Worm (Caenorhabditis elegans): ENCODE results near the gene srt-68.

srt-68 gene

DNA sequence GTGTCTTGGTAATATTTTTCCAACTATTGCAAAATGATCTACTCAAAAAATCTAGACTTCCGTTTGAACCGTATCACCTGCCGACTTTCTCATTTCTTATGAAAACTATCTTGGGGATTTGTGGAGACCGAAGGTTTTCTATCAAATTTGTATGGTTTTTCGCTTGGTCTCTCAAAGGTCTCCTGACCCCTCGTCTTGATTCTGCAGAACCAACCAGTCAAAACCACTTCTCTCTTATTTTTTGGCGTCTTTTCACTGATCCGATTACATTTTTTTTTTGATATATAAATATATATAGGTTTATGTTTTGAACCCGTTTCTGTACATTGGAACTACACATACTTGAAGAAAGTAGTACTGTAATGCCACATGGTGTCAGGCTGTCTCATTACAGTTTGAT is 26.3 kb downstream of the srt-68 start:
- no peak for TF ChIP-seq unc-39 (tag; optimal IDR thresholded peaks at IDR 0.05)
- no peak for TF ChIP-seq zag-1 (tag; optimal IDR thresholded peaks at IDR 0.05)
- no peak for TF ChIP-seq mab-5 (tag; optimal IDR thresholded peaks at IDR 0.05)
- TF ChIP-seq ztf-4 (tag; optimal IDR thresholded peaks at IDR 0.05) = no peak
- no peak for TF ChIP-seq aly-2 (tag; optimal IDR thresholded peaks at IDR 0.05)
- TF ChIP-seq mbf-1 (tag; optimal IDR thresholded peaks at IDR 0.05) = no peak
- TF ChIP-seq nhr-23 (tag; optimal IDR thresholded peaks at IDR 0.05) = no peak
- no peak for TF ChIP-seq sem-4 (tag; optimal IDR thresholded peaks at IDR 0.05)
- no peak for TF ChIP-seq lin-39 (tag; optimal IDR thresholded peaks at IDR 0.05)
- TF ChIP-seq F13H6.1 (tag; optimal IDR thresholded peaks at IDR 0.05) = no peak
- no peak for TF ChIP-seq nhr-237 (tag; optimal IDR thresholded peaks at IDR 0.05)
- no peak for TF ChIP-seq C34F6.9 (tag; optimal IDR thresholded peaks at IDR 0.05)

ce11 chrV:5223044-5223443 is 28.9 kb downstream of the srt-68 start, which contains the start of gene Y49G5B.1:
TSS of gene Y49G5B.1 (plus strand) at chrV:5223367.
- TF ChIP-seq fos-1 (tag; optimal IDR thresholded peaks at IDR 0.05) = peak; percentile 56
- TF ChIP-seq lin-39 (tag; optimal IDR thresholded peaks at IDR 0.05) = no peak
- TF ChIP-seq ztf-1 (GFP tag; conservative IDR thresholded peaks at IDR 0.05) = no peak

DNA sequence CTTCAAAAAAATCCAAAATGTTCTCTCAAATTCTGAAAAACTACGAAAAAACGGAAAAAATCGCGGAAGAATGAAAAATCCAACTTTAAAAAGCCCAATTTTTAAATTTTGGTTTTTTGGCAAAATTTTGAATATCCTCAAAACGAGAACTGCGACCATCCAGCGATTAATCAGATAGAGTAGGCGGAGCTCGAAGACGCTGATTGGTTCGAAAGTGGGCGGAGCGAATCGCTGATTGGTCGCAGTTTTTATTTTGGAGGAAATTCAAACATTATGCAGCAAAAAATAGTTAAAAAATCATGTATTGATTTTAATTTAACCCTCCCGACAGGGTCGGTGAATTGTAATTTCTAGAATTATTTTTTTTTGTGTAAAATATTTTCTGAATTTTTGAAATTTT is 38.2 kb downstream of the srt-68 start:
- TF ChIP-seq nhr-23 (tag; optimal IDR thresholded peaks at IDR 0.05) (no peak), aly-2 (tag; optimal IDR thresholded peaks at IDR 0.05) (no peak), nhr-11 (tag; optimal IDR thresholded peaks at IDR 0.05) (no peak), gmeb-1 (tag; optimal IDR thresholded peaks at IDR 0.05) (no peak), C34F6.9 (tag; optimal IDR thresholded peaks at IDR 0.05) (no peak), nhr-21 (tag; optimal IDR thresholded peaks at IDR 0.05) (no peak), unc-62 (GFP tag; optimal IDR thresholded peaks at IDR 0.05) (no peak), ztf-11 (tag; optimal IDR thresholded peaks at IDR 0.05) (no peak), lsy-2 (tag; optimal IDR thresholded peaks at IDR 0.05) (no peak), nhr-77 (tag; optimal IDR thresholded peaks at IDR 0.05) (no peak), ztf-1 (GFP tag; conservative IDR thresholded peaks at IDR 0.05) (no peak), nhr-237 (tag; optimal IDR thresholded peaks at IDR 0.05) (no peak), mdl-1 (tag; optimal IDR thresholded peaks at IDR 0.05) (no peak), ztf-4 (tag; optimal IDR thresholded peaks at IDR 0.05) (no peak), ama-1 (optimal IDR thresholded peaks at IDR 0.05) (no peak), F13H6.1 (tag; optimal IDR thresholded peaks at IDR 0.05) (no peak), lin-13 (GFP tag; optimal IDR thresholded peaks at IDR 0.05) (no peak), sma-3 (GFP tag; optimal IDR thresholded peaks at IDR 0.05) (no peak)

- TF ChIP-seq nhr-129 (tag; optimal IDR thresholded peaks at IDR 0.05) (peak; percentile 22), lin-39 (tag; optimal IDR thresholded peaks at IDR 0.05) (no peak), elt-1 (tag; optimal IDR thresholded peaks at IDR 0.05) (no peak), gmeb-1 (tag; optimal IDR thresholded peaks at IDR 0.05) (peak; percentile 99), ceh-16 (tag; optimal IDR thresholded peaks at IDR 0.05) (no peak), nhr-21 (tag; optimal IDR thresholded peaks at IDR 0.05) (no peak), ama-1 (optimal IDR thresholded peaks at IDR 0.05) (no peak), dmd-4 (tag; optimal IDR thresholded peaks at IDR 0.05) (no peak), ztf-11 (tag; optimal IDR thresholded peaks at IDR 0.05) (no peak), sma-9 (GFP tag; optimal IDR thresholded peaks at IDR 0.05) (no peak), sma-9 (tag; optimal IDR thresholded peaks at IDR 0.05) (no peak), nhr-237 (tag; optimal IDR thresholded peaks at IDR 0.05) (no peak), alr-1 (tag; optimal IDR thresholded peaks at IDR 0.05) (no peak), C34F6.9 (tag; optimal IDR thresholded peaks at IDR 0.05) (peak; percentile 79), nhr-23 (tag; optimal IDR thresholded peaks at IDR 0.05) (no peak), zag-1 (tag; optimal IDR thresholded peaks at IDR 0.05) (no peak), unc-55 (GFP tag; optimal IDR thresholded peaks at IDR 0.05) (peak; percentile 89), blmp-1 (tag; optimal IDR thresholded peaks at IDR 0.05; ENCODE audit: insufficient read depth) (no peak), nhr-25 (tag; optimal IDR thresholded peaks at IDR 0.05) (peak; percentile 36), fos-1 (tag; optimal IDR thresholded peaks at IDR 0.05) (peak; percentile 17), F13H6.1 (tag; optimal IDR thresholded peaks at IDR 0.05) (peak; percentile 53), mab-5 (tag; optimal IDR thresholded peaks at IDR 0.05) (no peak), crh-2 (tag; optimal IDR thresholded peaks at IDR 0.05) (peak; percentile 55), lin-13 (GFP tag; optimal IDR thresholded peaks at IDR 0.05) (peak; percentile 6), aly-2 (tag; optimal IDR thresholded peaks at IDR 0.05) (no peak), egl-27 (tag; optimal IDR thresholded peaks at IDR 0.05) (peak; percentile 13), ztf-1 (GFP tag; conservative IDR thresholded peaks at IDR 0.05) (no peak), nhr-77 (tag; optimal IDR thresholded peaks at IDR 0.05) (no peak), unc-62 (GFP tag; optimal IDR thresholded peaks at IDR 0.05) (no peak), lsy-2 (tag; optimal IDR thresholded peaks at IDR 0.05) (peak; percentile 33 to 82), sma-3 (GFP tag; optimal IDR thresholded peaks at IDR 0.05) (peak; percentile 54)
Observed at ce11 chrV:5204127-5204526, 47.8 kb downstream of the srt-68 start, which contains the start of gene ttc-37. TSS of gene ttc-37 (plus strand) at chrV:5204475.
